Worm (Caenorhabditis elegans): ENCODE data around the gene otub-1.

otub-1 gene

ce11 chrV:15059534-15059933 is 6.6 kb upstream of the otub-1 start, which contains the start of the genes mcm-3 and C25D7.15:
mcm-3 (minus strand) TSS chrV:15059599.
C25D7.15 (plus strand) TSS chrV:15059808.
- TF ChIP-seq pes-1 (GFP tag; IDR thresholded peaks at IDR 0.05) = no peak
- TF ChIP-seq ama-1 (optimal IDR thresholded peaks at IDR 0.05) = no peak
- TF ChIP-seq hmg-4 (GFP tag; optimal IDR thresholded peaks at IDR 0.05) = no peak
- TF ChIP-seq sea-1 (GFP tag; conservative IDR thresholded peaks at IDR 0.05) = no peak
- TF ChIP-seq F13C5.2 (tag; optimal IDR thresholded peaks at IDR 0.05) = no peak
- TF ChIP-seq B0310.2 (tag; optimal IDR thresholded peaks at IDR 0.05) = no peak
- no peak for TF ChIP-seq tbx-37 (GFP tag; conservative IDR thresholded peaks at IDR 0.05)
- no peak for TF ChIP-seq hnd-1 (tag; optimal IDR thresholded peaks at IDR 0.05)
- no peak for TF ChIP-seq ets-7 (tag; optimal IDR thresholded peaks at IDR 0.05)
- no peak for TF ChIP-seq ceh-13 (GFP tag; optimal IDR thresholded peaks at IDR 0.05)
- TF ChIP-seq scrt-1 (GFP tag; IDR thresholded peaks at IDR 0.05) = no peak
- TF ChIP-seq aly-1 (tag; optimal IDR thresholded peaks at IDR 0.05) = no peak
- TF ChIP-seq hmbx-1 (tag; optimal IDR thresholded peaks at IDR 0.05) = no peak
- TF ChIP-seq tra-4 (tag; optimal IDR thresholded peaks at IDR 0.05) = no peak
- no peak for TF ChIP-seq tbx-11 (GFP tag; IDR thresholded peaks at IDR 0.05)
- TF ChIP-seq flt-1 (GFP tag; IDR thresholded peaks at IDR 0.05) = no peak
- TF ChIP-seq ceh-36 (tag; optimal IDR thresholded peaks at IDR 0.05) = no peak

- TF ChIP-seq pes-1 (GFP tag; IDR thresholded peaks at IDR 0.05) (no peak), hmbx-1 (tag; optimal IDR thresholded peaks at IDR 0.05) (no peak), F13C5.2 (tag; optimal IDR thresholded peaks at IDR 0.05) (no peak), ceh-13 (GFP tag; optimal IDR thresholded peaks at IDR 0.05) (no peak), sea-1 (GFP tag; conservative IDR thresholded peaks at IDR 0.05) (no peak), ets-7 (tag; optimal IDR thresholded peaks at IDR 0.05) (no peak), hnd-1 (tag; optimal IDR thresholded peaks at IDR 0.05) (no peak), B0310.2 (tag; optimal IDR thresholded peaks at IDR 0.05) (no peak), flt-1 (GFP tag; IDR thresholded peaks at IDR 0.05) (no peak), tbx-11 (GFP tag; IDR thresholded peaks at IDR 0.05) (no peak), hmg-4 (GFP tag; optimal IDR thresholded peaks at IDR 0.05) (no peak), aly-1 (tag; optimal IDR thresholded peaks at IDR 0.05) (no peak), ceh-36 (tag; optimal IDR thresholded peaks at IDR 0.05) (no peak), tra-4 (tag; optimal IDR thresholded peaks at IDR 0.05) (no peak), scrt-1 (GFP tag; IDR thresholded peaks at IDR 0.05) (no peak), ama-1 (optimal IDR thresholded peaks at IDR 0.05) (no peak), tbx-37 (GFP tag; conservative IDR thresholded peaks at IDR 0.05) (no peak)
Measured at ce11 chrV:15060595-15060994, 5.5 kb upstream of the otub-1 start.

DNA sequence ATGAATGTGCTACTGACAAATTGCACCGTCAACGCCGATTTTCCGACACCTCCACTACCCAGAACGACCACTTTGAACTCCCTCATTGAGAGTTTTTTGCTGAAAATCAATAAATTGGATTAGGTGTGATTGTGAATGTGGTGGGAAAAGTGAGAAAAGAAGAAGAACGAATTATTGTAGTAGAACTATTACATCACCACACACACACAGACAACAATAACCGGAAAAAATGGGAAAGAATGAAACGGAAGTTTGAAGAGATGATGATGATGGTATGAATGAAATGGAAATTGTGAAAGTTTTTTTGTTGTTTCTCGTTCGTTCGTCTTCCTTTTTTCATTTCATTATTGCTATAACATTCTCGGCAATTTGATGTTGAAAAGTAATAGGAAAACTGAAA is 2.1 kb upstream of the otub-1 start, which contains the start of gene rap-2:
TSS of gene rap-2 (minus strand) at position 101 of the 400 bp plus-strand sequence.
- TF ChIP-seq hmg-4 (GFP tag; optimal IDR thresholded peaks at IDR 0.05) (no peak), scrt-1 (GFP tag; IDR thresholded peaks at IDR 0.05) (no peak), flt-1 (GFP tag; IDR thresholded peaks at IDR 0.05) (no peak), hnd-1 (tag; optimal IDR thresholded peaks at IDR 0.05) (no peak), ets-7 (tag; optimal IDR thresholded peaks at IDR 0.05) (no peak), tbx-11 (GFP tag; IDR thresholded peaks at IDR 0.05) (no peak), tbx-37 (GFP tag; conservative IDR thresholded peaks at IDR 0.05) (no peak), aly-1 (tag; optimal IDR thresholded peaks at IDR 0.05) (no peak)

DNA sequence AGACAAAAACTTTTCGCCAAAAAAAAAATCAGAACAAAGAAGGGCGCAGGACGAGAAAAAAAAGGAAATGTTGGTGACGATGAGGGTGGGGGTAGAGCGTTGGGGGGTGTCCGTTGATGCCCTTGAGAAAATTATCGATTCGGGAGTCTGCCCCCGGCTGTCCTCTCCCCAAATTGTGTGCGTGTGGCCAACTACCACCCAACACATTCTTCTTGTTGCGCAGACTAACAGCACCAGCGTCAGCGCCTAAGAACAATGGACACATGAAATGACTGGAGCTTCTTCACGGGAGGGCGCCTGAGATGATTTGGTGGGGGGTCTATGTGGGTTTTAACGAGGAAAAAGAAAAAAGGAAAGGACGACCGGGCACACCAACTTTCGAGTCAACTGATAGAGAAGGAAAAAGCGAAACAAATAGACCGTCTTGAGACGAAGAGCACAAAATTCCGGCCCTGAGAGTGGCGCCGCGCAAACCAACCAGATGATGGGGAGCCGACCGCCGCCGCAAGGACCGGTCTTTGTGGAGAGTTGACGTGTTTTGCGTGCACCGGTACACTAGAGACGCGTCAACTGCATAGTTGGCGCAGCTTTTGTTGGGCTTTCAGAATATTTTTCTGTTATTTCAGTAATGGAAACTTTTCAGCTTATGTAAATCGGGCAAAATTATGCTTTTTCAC is 892 bp upstream of the otub-1 start, which contains the start of gene C25D7.9:
TSS of gene C25D7.9 (plus strand) at position 68 of the 677 bp plus-strand sequence.
- TF ChIP-seq flt-1 (GFP tag; IDR thresholded peaks at IDR 0.05) (no peak), hmg-4 (GFP tag; optimal IDR thresholded peaks at IDR 0.05) (peak; percentile 75), ceh-36 (tag; optimal IDR thresholded peaks at IDR 0.05) (no peak), F13C5.2 (tag; optimal IDR thresholded peaks at IDR 0.05) (peak; percentile 75)

ce11 chrV:15067165-15067564 is 1.1 kb downstream of the otub-1 start, which contains the start of gene C25D7.10:
C25D7.10 (plus strand) TSS chrV:15067465.
- TF ChIP-seq hmbx-1 (tag; optimal IDR thresholded peaks at IDR 0.05) (no peak), tbx-11 (GFP tag; IDR thresholded peaks at IDR 0.05) (no peak), sea-1 (GFP tag; conservative IDR thresholded peaks at IDR 0.05) (no peak), ama-1 (optimal IDR thresholded peaks at IDR 0.05) (no peak), ceh-13 (GFP tag; optimal IDR thresholded peaks at IDR 0.05) (no peak), hmg-4 (GFP tag; optimal IDR thresholded peaks at IDR 0.05) (no peak), tra-4 (tag; optimal IDR thresholded peaks at IDR 0.05) (no peak), ets-7 (tag; optimal IDR thresholded peaks at IDR 0.05) (no peak), tbx-37 (GFP tag; conservative IDR thresholded peaks at IDR 0.05) (no peak), scrt-1 (GFP tag; IDR thresholded peaks at IDR 0.05) (no peak), aly-1 (tag; optimal IDR thresholded peaks at IDR 0.05) (no peak), B0310.2 (tag; optimal IDR thresholded peaks at IDR 0.05) (no peak), F13C5.2 (tag; optimal IDR thresholded peaks at IDR 0.05) (no peak), pes-1 (GFP tag; IDR thresholded peaks at IDR 0.05) (no peak), hnd-1 (tag; optimal IDR thresholded peaks at IDR 0.05) (no peak), flt-1 (GFP tag; IDR thresholded peaks at IDR 0.05) (no peak), ceh-36 (tag; optimal IDR thresholded peaks at IDR 0.05) (no peak)

- no peak for TF ChIP-seq hnd-1 (tag; optimal IDR thresholded peaks at IDR 0.05)
- no peak for TF ChIP-seq scrt-1 (GFP tag; IDR thresholded peaks at IDR 0.05)
- no peak for TF ChIP-seq sea-1 (GFP tag; conservative IDR thresholded peaks at IDR 0.05)
- no peak for TF ChIP-seq hmg-4 (GFP tag; optimal IDR thresholded peaks at IDR 0.05)
- no peak for TF ChIP-seq pes-1 (GFP tag; IDR thresholded peaks at IDR 0.05)
- no peak for TF ChIP-seq B0310.2 (tag; optimal IDR thresholded peaks at IDR 0.05)
- no peak for TF ChIP-seq flt-1 (GFP tag; IDR thresholded peaks at IDR 0.05)
- TF ChIP-seq aly-1 (tag; optimal IDR thresholded peaks at IDR 0.05) = no peak
Measured at ce11 chrV:15068378-15068777, 2.3 kb downstream of the otub-1 start, which contains the start of gene dnj-3. dnj-3 (plus strand) TSS chrV:15068678.

DNA sequence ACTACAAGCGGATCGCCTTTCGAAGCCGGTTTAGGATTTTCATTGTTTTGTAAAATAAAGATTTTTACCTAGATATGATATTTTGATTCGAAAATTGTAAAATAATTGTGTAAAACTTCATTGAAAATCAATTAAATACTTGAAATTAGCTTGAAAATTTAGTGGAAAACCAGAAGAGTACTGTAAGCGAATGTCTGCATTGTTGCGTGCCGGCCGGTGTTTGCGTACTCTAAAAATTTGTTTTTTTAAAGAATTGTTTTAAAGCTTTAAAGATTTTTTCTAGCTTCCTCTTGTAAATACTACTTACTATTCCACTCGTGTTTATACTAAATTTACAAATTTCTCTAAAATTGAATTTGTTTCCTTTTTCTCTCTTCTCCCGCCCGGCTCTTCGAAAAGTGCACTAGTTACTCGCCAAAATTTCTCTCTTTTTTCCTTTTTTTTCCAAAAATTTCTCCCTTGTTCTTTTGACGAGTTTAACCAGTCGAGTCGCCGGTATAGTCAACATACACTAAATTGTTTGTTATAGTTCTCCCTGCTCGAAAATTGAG is 3.4 kb downstream of the otub-1 start:
- TF ChIP-seq ets-7 (tag; optimal IDR thresholded peaks at IDR 0.05) (no peak), F13C5.2 (tag; optimal IDR thresholded peaks at IDR 0.05) (no peak), B0310.2 (tag; optimal IDR thresholded peaks at IDR 0.05) (no peak), hmbx-1 (tag; optimal IDR thresholded peaks at IDR 0.05) (no peak), hmg-4 (GFP tag; optimal IDR thresholded peaks at IDR 0.05) (no peak), flt-1 (GFP tag; IDR thresholded peaks at IDR 0.05) (no peak), scrt-1 (GFP tag; IDR thresholded peaks at IDR 0.05) (no peak), hnd-1 (tag; optimal IDR thresholded peaks at IDR 0.05) (no peak), ceh-13 (GFP tag; optimal IDR thresholded peaks at IDR 0.05) (no peak), tbx-37 (GFP tag; conservative IDR thresholded peaks at IDR 0.05) (no peak), ama-1 (optimal IDR thresholded peaks at IDR 0.05) (no peak), pes-1 (GFP tag; IDR thresholded peaks at IDR 0.05) (no peak), tbx-11 (GFP tag; IDR thresholded peaks at IDR 0.05) (no peak), aly-1 (tag; optimal IDR thresholded peaks at IDR 0.05) (no peak), ceh-36 (tag; optimal IDR thresholded peaks at IDR 0.05) (no peak), tra-4 (tag; optimal IDR thresholded peaks at IDR 0.05) (no peak), sea-1 (GFP tag; conservative IDR thresholded peaks at IDR 0.05) (no peak)

Measured in whole organism, early embryonic.